Worm (Caenorhabditis elegans) whole organism, young adult: ENCODE data around the gene C10A4.13.

Source experiments
- lsl-1 ChIP-seq: fragments of 200-800 bp; sonication (Bioruptor generic); optimal IDR thresholded peaks from 2 replicates; lab custom pipeline; 2018; ENCODE audit warnings: mild to moderate bottlenecking, missing genetic modification characterization, moderate library complexity, missing compliant biosample characterization
- snpc-4 ChIP-seq, 5 experiments: fragments of 150-350 bp in 1 of 5; sonication (generic microtip) in 4 of 5; optimal IDR thresholded peaks; 2 replicates each; lab custom pipeline; 2014 to 2018; ENCODE audit warnings: missing genetic modification characterization in 5 of 5, missing biosample characterization in 3 of 5, antibody characterized with exemption in 2 of 5, mild to moderate bottlenecking in 2 of 5, missing compliant biosample characterization in 2 of 5, missing genotype in 2 of 5, moderate library complexity in 2 of 5, missing genetic modification reagents in 1 of 5
- tbp1 ChIP-seq: fragments of 200-800 bp; sonication (Bioruptor generic); optimal IDR thresholded peaks from 2 replicates; lab custom pipeline; 2018; ENCODE audit warnings: mild to moderate bottlenecking, missing genetic modification characterization, missing compliant biosample characterization

DNA sequence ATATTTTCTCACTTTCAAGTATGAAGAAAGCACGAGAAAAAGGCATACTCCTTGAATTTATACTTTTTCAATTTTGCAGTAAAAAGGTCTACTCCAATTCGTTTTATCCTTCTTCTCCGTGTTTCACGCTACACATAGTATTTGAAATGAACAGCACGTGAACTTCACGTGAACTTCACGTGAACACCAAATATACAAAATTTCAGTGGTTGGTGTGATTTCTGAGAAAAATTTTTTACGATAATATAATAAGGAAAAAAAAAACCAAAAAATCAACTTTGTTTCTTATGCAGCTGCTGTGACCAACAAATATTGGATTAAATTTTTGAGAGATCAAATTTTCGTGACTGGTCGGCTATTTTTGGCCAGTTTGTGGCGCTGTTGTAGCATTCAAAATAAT is 48.6 kb upstream of the C10A4.13 start:
- no peak for TF ChIP-seq tbp1
- TF ChIP-seq snpc-4 (GFP tag; optimal IDR thresholded peaks at IDR 0.05; lab: Kevin White, UChicago): no peak
- TF ChIP-seq snpc-4 (tag; optimal IDR thresholded peaks at IDR 0.05; lab: Kevin White, UChicago): no peak
- TF ChIP-seq lsl-1 (GFP tag; lab: Kevin White, UChicago): no peak
